Fruit fly (Drosophila melanogaster): Measurements from ENCODE around the gene cdi.

DNA sequence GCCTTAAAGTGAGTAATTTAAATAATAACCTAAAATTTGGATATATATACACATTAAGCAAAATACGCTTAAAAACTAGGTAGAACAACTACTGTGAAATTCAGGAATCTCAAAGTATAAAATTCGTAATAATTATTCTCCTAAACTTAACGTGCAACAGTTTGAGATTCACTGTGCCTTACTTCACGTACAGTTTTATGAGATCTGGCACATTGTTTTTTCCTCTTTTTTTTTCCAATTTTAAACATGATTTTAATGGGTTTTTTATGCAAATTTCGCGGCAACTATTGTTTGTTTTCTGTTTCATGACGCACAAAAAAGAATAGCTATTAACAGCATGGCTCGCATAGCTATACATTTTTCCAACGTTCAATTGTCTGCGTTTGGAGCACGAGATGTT lies 82.2 kb downstream of the cdi start:
- TF ChIP-seq usp (GFP tag; optimal IDR thresholded peaks at IDR 0.05) (no peak), Dll (optimal IDR thresholded peaks at IDR 0.05) (no peak), pan (optimal IDR thresholded peaks at IDR 0.05) (no peak), psq (optimal IDR thresholded peaks at IDR 0.05) (no peak), CG8478 (optimal IDR thresholded peaks at IDR 0.05) (no peak), EcR (GFP tag; optimal IDR thresholded peaks at IDR 0.05) (no peak)

Data from whole organism.